Fruit fly (Drosophila melanogaster): ENCODE data around the gene CG11899.

The CG11899 gene

DNA sequence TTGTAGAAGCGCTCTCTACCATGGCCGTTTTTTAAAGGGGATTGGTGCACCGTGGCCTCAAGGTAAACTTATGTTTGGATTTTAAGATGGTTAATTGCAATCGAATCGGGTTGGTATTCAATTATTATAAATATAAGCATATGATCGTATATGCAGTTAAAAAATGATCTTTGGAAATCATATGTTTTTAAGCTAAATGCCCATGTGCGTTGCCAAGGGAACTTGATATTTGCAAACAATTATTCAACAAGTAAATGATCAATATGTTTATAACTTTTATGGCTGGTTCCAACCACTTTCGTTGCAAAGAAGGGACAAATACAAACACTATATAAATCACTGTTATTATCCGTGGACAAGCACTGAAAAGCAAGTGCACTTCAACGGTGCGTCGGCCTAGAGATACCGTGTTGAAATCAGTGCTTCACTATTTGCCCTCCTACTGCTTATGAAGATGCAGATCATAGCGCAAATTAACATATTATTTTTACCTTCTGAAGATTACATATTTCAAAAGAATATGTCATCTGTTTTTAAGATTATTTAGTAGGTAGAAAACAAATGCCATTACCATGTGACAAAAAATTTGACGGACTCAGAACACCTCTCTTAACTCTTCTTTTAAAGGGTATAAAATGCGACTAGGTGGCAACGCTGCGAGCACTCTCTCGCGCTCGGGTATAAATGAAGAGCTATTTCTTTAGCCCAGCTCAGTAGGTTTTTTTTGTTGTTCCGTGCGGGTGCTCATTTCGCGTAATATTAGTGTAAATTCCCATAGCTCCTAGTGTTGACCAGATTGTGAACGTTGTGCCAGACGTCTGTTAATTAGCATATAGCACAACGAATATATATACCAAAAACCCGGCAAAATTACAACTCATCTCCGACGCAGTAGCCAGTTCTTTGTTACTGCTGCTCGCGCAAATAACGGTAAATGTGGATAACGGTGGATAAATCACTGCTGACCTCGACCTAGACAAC lies 42.5 kb upstream of the CG11899 start, which contains the start of gene rdog:
rdog (plus strand) TSS at position 705 of the 981 bp plus-strand sequence.
- TF ChIP-seq maf-S (GFP tag; optimal IDR thresholded peaks at IDR 0.05), result peak; percentile 73
- 0 out of 3 replicates have a peak, but pooled peaks have one; percentile 17 for TF ChIP-seq H15 (GFP tag; IDR thresholded peaks at IDR 0.05)
- TF ChIP-seq bigmax (GFP tag; optimal IDR thresholded peaks at IDR 0.05), result no peak
- TF ChIP-seq trem (tag; optimal IDR thresholded peaks at IDR 0.05), result peak; percentile 84
- TF ChIP-seq CG8924 (tag; optimal IDR thresholded peaks at IDR 0.05), result peak; percentile 79
- no peak for TF ChIP-seq CG17568 (GFP tag; optimal IDR thresholded peaks at IDR 0.05)
- TF ChIP-seq vnd (GFP tag; IDR thresholded peaks at IDR 0.05; ENCODE audit: partially characterized antibody), result no peak
- peak; percentile 57 for TF ChIP-seq CG5245 (GFP tag; optimal IDR thresholded peaks at IDR 0.05)
- TF ChIP-seq CG8388 (GFP tag; optimal IDR thresholded peaks at IDR 0.05), result peak; percentile 73
- TF ChIP-seq CG13624 (GFP tag; optimal IDR thresholded peaks at IDR 0.05), result peak; percentile 85
- TF ChIP-seq CG7786 (GFP tag; optimal IDR thresholded peaks at IDR 0.05), result peak; percentile 80
- peak; percentile 69 for TF ChIP-seq CG1233 (GFP tag; optimal IDR thresholded peaks at IDR 0.05)
- peak; percentile 54 for TF ChIP-seq ERR (GFP tag; optimal IDR thresholded peaks at IDR 0.05)
- TF ChIP-seq CG6272 (GFP tag; IDR thresholded peaks at IDR 0.05), result no peak
- TF ChIP-seq MESR4 (GFP tag; optimal IDR thresholded peaks at IDR 0.05), result peak; percentile 3
- TF ChIP-seq CG12659 (GFP tag; optimal IDR thresholded peaks at IDR 0.05), result peak; percentile 81
- TF ChIP-seq Gsc (GFP tag; IDR thresholded peaks at IDR 0.05), result no peak; the same call in 1 of the 2 replicates
- TF ChIP-seq NfI (GFP tag; optimal IDR thresholded peaks at IDR 0.05), result peak; percentile 72
- peak; percentile 81 for TF ChIP-seq CG33557 (GFP tag; optimal IDR thresholded peaks at IDR 0.05)
- peak; percentile 55 for TF ChIP-seq Nf-YB (GFP tag; optimal IDR thresholded peaks at IDR 0.05)
- peak; percentile 76 for TF ChIP-seq Mad (GFP tag; optimal IDR thresholded peaks at IDR 0.05)
- TF ChIP-seq MBD-R2 (GFP tag; IDR thresholded peaks at IDR 0.05), result peak; percentile 42
- TF ChIP-seq ase (GFP tag; IDR thresholded peaks at IDR 0.05), result no peak
- TF ChIP-seq CG3726 (GFP tag; IDR thresholded peaks at IDR 0.05), result no peak
- peak; percentile 67 for TF ChIP-seq CG3065 (GFP tag; optimal IDR thresholded peaks at IDR 0.05)
- peak; percentile 98 for TF ChIP-seq sens (GFP tag)
- TF ChIP-seq dpn (GFP tag; optimal IDR thresholded peaks at IDR 0.05), result peak; percentile 86 to 88
- peak; percentile 46 for TF ChIP-seq CG6765 (GFP tag; optimal IDR thresholded peaks at IDR 0.05)
- TF ChIP-seq CG8089 (GFP tag; optimal IDR thresholded peaks at IDR 0.05), result peak; percentile 78
- TF ChIP-seq stc (GFP tag; IDR thresholded peaks at IDR 0.05), result peak; percentile 57; the same call in 1 of the 2 replicates
- peak; percentile 80 for TF ChIP-seq CG10147 (GFP tag; optimal IDR thresholded peaks at IDR 0.05)
- peak; percentile 77 for TF ChIP-seq CG12769 (tag; optimal IDR thresholded peaks at IDR 0.05)
- TF ChIP-seq esg (GFP tag; conservative IDR thresholded peaks at IDR 0.05), result peak; percentile 43; the same call in 1 of the 2 replicates
- TF ChIP-seq Trl (optimal IDR thresholded peaks at IDR 0.05), result peak; percentile 57 to 74
- peak; percentile 76 for TF ChIP-seq Trl (GFP tag; optimal IDR thresholded peaks at IDR 0.05)
- TF ChIP-seq Doc2 (GFP tag; IDR thresholded peaks at IDR 0.05), result no peak
- TF ChIP-seq mirr (GFP tag; optimal IDR thresholded peaks at IDR 0.05), result peak; percentile 57
- TF ChIP-seq trh (GFP tag; optimal IDR thresholded peaks at IDR 0.05), result no peak
- peak; percentile 65 for TF ChIP-seq grn (GFP tag; optimal IDR thresholded peaks at IDR 0.05)
- TF ChIP-seq lab (GFP tag; optimal IDR thresholded peaks at IDR 0.05), result peak; percentile 84
- peak; percentile 63 for TF ChIP-seq Sox102F (GFP tag; optimal IDR thresholded peaks at IDR 0.05)
- TF ChIP-seq cas (GFP tag; IDR thresholded peaks at IDR 0.05), result no peak
- TF ChIP-seq Stat92E (GFP tag; optimal IDR thresholded peaks at IDR 0.05), result peak in 1 of 3 experiments; percentile 89
- TF ChIP-seq CG6175 (GFP tag; IDR thresholded peaks at IDR 0.05), result 0 out of 3 replicates have a peak, but pooled peaks have one; percentile 34
- TF ChIP-seq CG4424 (GFP tag; optimal IDR thresholded peaks at IDR 0.05), result peak; percentile 88
- TF ChIP-seq CG10209 (GFP tag; optimal IDR thresholded peaks at IDR 0.05), result peak; percentile 81
- TF ChIP-seq CG4360 (GFP tag; IDR thresholded peaks at IDR 0.05), result no peak; the same call in none of the 2 replicates
- TF ChIP-seq CG12236 (GFP tag; optimal IDR thresholded peaks at IDR 0.05), result peak; percentile 68

Data from whole organism, embryonic.